Fruit fly (Drosophila melanogaster) whole organism, adult: ENCODE measurements around the gene TFAM.

Source experiments
- CG5204 ChIP-seq: fragments of 200-800 bp; sonication (Bioruptor generic); optimal IDR thresholded peaks from 2 replicates; lab custom pipeline; 2016; ENCODE audit warnings: missing biosample characterization, missing genetic modification characterization
- CG7045 ChIP-seq: fragments of 200-800 bp; sonication (Bioruptor generic); optimal IDR thresholded peaks from 2 replicates; lab custom pipeline; 2017; ENCODE audit warnings: missing biosample characterization, mild to moderate bottlenecking, missing genetic modification characterization
- Clk ChIP-seq: fragments of 200-800 bp; sonication (Bioruptor generic); optimal IDR thresholded peaks from 2 replicates; lab custom pipeline; 2017; ENCODE audit warnings: missing biosample characterization, missing genetic modification characterization
- Crg-1 ChIP-seq: fragments of 200-800 bp; sonication (Bioruptor generic); optimal IDR thresholded peaks from 2 replicates; lab custom pipeline; 2016; ENCODE audit warnings: missing biosample characterization, missing genetic modification characterization

- no peak for TF ChIP-seq Clk (GFP tag; lab: Kevin White, UChicago)
- TF ChIP-seq CG7045: no peak
- TF ChIP-seq CG5204: peak; percentile 32
- no peak for TF ChIP-seq Crg-1 (GFP tag; lab: Kevin White, UChicago)
Observed at dm6 chr3R:20605562-20606155, 28.8 kb upstream of the TFAM start.
